Worm (Caenorhabditis elegans): ENCODE results near the gene F41H10.2.

Gene F41H10.2

DNA sequence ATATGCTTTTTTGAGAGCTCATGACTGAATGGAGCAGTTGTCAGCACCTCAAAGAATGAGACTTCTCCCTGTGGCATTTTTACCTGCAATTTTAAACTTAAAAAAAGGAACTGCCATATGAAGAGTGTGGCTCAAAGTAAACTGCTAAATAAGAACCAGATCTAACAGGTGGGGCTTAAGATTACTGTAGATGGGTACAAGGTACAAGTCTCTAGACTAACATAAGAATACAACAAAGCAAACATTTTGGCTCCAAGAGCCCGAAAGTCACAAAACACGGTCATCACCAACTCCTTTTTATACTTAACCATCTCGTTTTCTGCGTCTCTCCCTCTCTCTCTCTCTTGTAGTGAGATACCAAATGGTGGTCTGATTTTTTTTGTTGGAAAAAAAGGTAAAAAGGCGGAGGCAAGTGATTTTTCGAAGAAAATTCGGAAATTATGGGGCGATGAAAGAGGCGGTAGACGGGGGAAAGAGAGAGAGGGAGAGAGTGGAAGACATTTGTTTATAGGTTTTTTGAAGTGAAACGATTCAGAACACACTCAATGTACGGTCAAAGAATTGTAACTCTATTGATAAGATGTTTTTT is 7.1 kb downstream of the F41H10.2 start, which contains the start of gene elo-6:
elo-6 (minus strand) TSS at position 83 of the 589 bp plus-strand sequence.
- no peak for TF ChIP-seq ama-1 (optimal IDR thresholded peaks at IDR 0.05)
- TF ChIP-seq B0310.2 (tag; optimal IDR thresholded peaks at IDR 0.05), result no peak
- TF ChIP-seq F13C5.2 (tag; optimal IDR thresholded peaks at IDR 0.05), result no peak
- TF ChIP-seq scrt-1 (GFP tag; IDR thresholded peaks at IDR 0.05), result no peak
- no peak for TF ChIP-seq sea-1 (GFP tag; conservative IDR thresholded peaks at IDR 0.05)
- TF ChIP-seq aly-1 (tag; optimal IDR thresholded peaks at IDR 0.05), result no peak
- TF ChIP-seq flt-1 (GFP tag; IDR thresholded peaks at IDR 0.05), result no peak
- no peak for TF ChIP-seq hmbx-1 (tag; optimal IDR thresholded peaks at IDR 0.05)
- TF ChIP-seq tbx-37 (GFP tag; conservative IDR thresholded peaks at IDR 0.05), result no peak
- TF ChIP-seq tra-4 (tag; optimal IDR thresholded peaks at IDR 0.05), result no peak
- no peak for TF ChIP-seq ceh-13 (GFP tag; optimal IDR thresholded peaks at IDR 0.05)
- no peak for TF ChIP-seq hmg-4 (GFP tag; optimal IDR thresholded peaks at IDR 0.05)
- no peak for TF ChIP-seq tbx-11 (GFP tag; IDR thresholded peaks at IDR 0.05)
- no peak for TF ChIP-seq pes-1 (GFP tag; IDR thresholded peaks at IDR 0.05)
- no peak for TF ChIP-seq ets-7 (tag; optimal IDR thresholded peaks at IDR 0.05)
- no peak for TF ChIP-seq hnd-1 (tag; optimal IDR thresholded peaks at IDR 0.05)
- TF ChIP-seq ceh-36 (tag; optimal IDR thresholded peaks at IDR 0.05), result no peak

DNA sequence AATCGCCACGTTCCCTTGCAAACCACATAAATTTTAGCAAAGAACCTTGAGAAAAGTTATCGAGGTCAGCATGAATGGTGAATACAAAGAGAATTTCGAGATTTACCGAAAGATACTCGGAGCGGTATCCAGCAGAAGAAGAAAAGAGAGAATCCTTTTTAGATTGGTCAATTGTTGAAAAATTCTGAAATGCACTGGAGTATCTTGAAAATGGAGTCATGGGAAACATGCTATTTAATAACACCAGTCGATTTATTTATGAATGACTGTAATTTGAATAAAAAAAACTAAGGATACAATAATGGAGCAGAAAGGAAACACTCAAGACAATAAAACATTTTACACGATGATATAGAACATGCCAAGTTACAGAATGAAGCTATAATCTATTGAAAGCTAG is 8.5 kb downstream of the F41H10.2 start:
- no peak for TF ChIP-seq tbx-37 (GFP tag; conservative IDR thresholded peaks at IDR 0.05)
- TF ChIP-seq pes-1 (GFP tag; IDR thresholded peaks at IDR 0.05), result no peak
- TF ChIP-seq tbx-11 (GFP tag; IDR thresholded peaks at IDR 0.05), result no peak
- TF ChIP-seq flt-1 (GFP tag; IDR thresholded peaks at IDR 0.05), result no peak
- TF ChIP-seq scrt-1 (GFP tag; IDR thresholded peaks at IDR 0.05), result no peak
- no peak for TF ChIP-seq sea-1 (GFP tag; conservative IDR thresholded peaks at IDR 0.05)
- TF ChIP-seq ceh-36 (tag; optimal IDR thresholded peaks at IDR 0.05), result no peak
- TF ChIP-seq F13C5.2 (tag; optimal IDR thresholded peaks at IDR 0.05), result no peak
- TF ChIP-seq B0310.2 (tag; optimal IDR thresholded peaks at IDR 0.05), result no peak
- no peak for TF ChIP-seq aly-1 (tag; optimal IDR thresholded peaks at IDR 0.05)
- no peak for TF ChIP-seq hmbx-1 (tag; optimal IDR thresholded peaks at IDR 0.05)
- TF ChIP-seq hnd-1 (tag; optimal IDR thresholded peaks at IDR 0.05), result no peak
- no peak for TF ChIP-seq tra-4 (tag; optimal IDR thresholded peaks at IDR 0.05)
- no peak for TF ChIP-seq ama-1 (optimal IDR thresholded peaks at IDR 0.05)
- TF ChIP-seq ceh-13 (GFP tag; optimal IDR thresholded peaks at IDR 0.05), result no peak
- TF ChIP-seq hmg-4 (GFP tag; optimal IDR thresholded peaks at IDR 0.05), result no peak
- TF ChIP-seq ets-7 (tag; optimal IDR thresholded peaks at IDR 0.05), result no peak

DNA sequence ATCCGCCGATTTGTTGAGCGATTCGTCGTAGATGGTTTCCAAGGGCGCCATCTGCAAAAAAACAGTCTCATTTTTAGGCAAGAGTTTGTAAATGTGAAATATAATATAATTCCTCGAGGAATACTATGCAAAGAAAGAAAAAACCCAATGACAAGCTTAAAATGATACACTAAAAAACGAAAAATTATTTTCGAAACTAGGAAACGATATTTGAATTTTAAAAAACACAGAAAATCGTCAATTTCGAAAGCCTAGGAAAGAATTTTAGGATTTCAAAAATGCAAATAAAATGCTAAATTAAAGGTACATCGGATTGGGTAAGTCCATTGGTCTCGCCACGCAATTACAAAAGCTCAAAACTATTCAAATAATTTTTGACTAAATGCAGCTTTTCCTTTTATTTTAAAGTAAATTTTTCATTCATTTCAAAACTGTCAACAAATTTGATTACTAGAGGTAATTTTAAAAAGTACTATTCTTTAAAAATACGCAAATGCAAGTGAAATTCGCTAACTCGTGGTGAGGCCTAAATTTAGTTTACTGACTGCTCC is 10.1 kb downstream of the F41H10.2 start, which contains the start of the genes htp-1 and ZK616.5:
htp-1 (minus strand) TSS at position 51 of the 551 bp plus-strand sequence.
ZK616.5 (plus strand) TSS at position 423 of the 551 bp plus-strand sequence.
- TF ChIP-seq tbx-37 (GFP tag; conservative IDR thresholded peaks at IDR 0.05) (no peak), ets-7 (tag; optimal IDR thresholded peaks at IDR 0.05) (no peak), sea-1 (GFP tag; conservative IDR thresholded peaks at IDR 0.05) (no peak), ceh-36 (tag; optimal IDR thresholded peaks at IDR 0.05) (no peak), hmbx-1 (tag; optimal IDR thresholded peaks at IDR 0.05) (no peak), B0310.2 (tag; optimal IDR thresholded peaks at IDR 0.05) (no peak), tbx-11 (GFP tag; IDR thresholded peaks at IDR 0.05) (no peak), aly-1 (tag; optimal IDR thresholded peaks at IDR 0.05) (no peak), hmg-4 (GFP tag; optimal IDR thresholded peaks at IDR 0.05) (no peak), flt-1 (GFP tag; IDR thresholded peaks at IDR 0.05) (no peak), pes-1 (GFP tag; IDR thresholded peaks at IDR 0.05) (no peak)

- TF ChIP-seq flt-1 (GFP tag; IDR thresholded peaks at IDR 0.05) (no peak), sea-1 (GFP tag; conservative IDR thresholded peaks at IDR 0.05) (no peak), ets-7 (tag; optimal IDR thresholded peaks at IDR 0.05) (no peak), hnd-1 (tag; optimal IDR thresholded peaks at IDR 0.05) (no peak), ceh-36 (tag; optimal IDR thresholded peaks at IDR 0.05) (no peak), pes-1 (GFP tag; IDR thresholded peaks at IDR 0.05) (no peak), aly-1 (tag; optimal IDR thresholded peaks at IDR 0.05) (no peak), hmbx-1 (tag; optimal IDR thresholded peaks at IDR 0.05) (no peak), tbx-11 (GFP tag; IDR thresholded peaks at IDR 0.05) (no peak), F13C5.2 (tag; optimal IDR thresholded peaks at IDR 0.05) (no peak), tbx-37 (GFP tag; conservative IDR thresholded peaks at IDR 0.05) (no peak), ama-1 (optimal IDR thresholded peaks at IDR 0.05) (no peak), ceh-13 (GFP tag; optimal IDR thresholded peaks at IDR 0.05) (no peak), hmg-4 (GFP tag; optimal IDR thresholded peaks at IDR 0.05) (no peak), B0310.2 (tag; optimal IDR thresholded peaks at IDR 0.05) (no peak)
Measured at ce11 chrIV:5393566-5393965, 12.1 kb downstream of the F41H10.2 start.

DNA sequence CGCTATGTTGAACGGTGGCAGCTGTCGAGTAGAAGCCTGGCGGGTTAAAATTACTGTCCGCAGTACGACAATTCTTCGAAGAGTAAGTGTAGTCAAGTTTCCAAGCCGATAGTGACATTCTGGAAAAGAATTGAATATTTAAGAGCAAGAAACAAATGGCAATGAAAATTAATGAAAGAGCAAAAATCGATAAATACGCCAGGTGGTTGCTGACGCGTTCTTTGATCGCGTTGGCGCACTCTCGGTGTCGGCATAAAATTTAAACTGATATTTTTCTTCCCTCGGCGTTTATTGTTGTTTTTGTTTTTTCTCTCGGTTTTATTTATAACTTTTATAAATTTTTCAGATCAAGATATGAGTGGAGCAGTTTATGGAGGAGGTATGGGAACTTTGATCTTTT is 13.3 kb downstream of the F41H10.2 start, which contains the start of the genes perm-3 and swsn-6:
perm-3 (minus strand) TSS at position 118 of the 400 bp plus-strand sequence.
swsn-6 (plus strand) TSS at position 347 of the 400 bp plus-strand sequence.
- TF ChIP-seq F13C5.2 (tag; optimal IDR thresholded peaks at IDR 0.05) (peak; percentile 20), B0310.2 (tag; optimal IDR thresholded peaks at IDR 0.05) (no peak), tbx-11 (GFP tag; IDR thresholded peaks at IDR 0.05) (no peak), hmg-4 (GFP tag; optimal IDR thresholded peaks at IDR 0.05) (no peak), ceh-13 (GFP tag; optimal IDR thresholded peaks at IDR 0.05) (no peak)

ce11 chrIV:5396769-5397168 is 15.3 kb downstream of the F41H10.2 start, which contains the start of gene ZK616.3:
ZK616.3 (plus strand) TSS chrIV:5397069.
- TF ChIP-seq B0310.2 (tag; optimal IDR thresholded peaks at IDR 0.05) (no peak), pes-1 (GFP tag; IDR thresholded peaks at IDR 0.05) (no peak), tra-4 (tag; optimal IDR thresholded peaks at IDR 0.05) (no peak), F13C5.2 (tag; optimal IDR thresholded peaks at IDR 0.05) (no peak), sea-1 (GFP tag; conservative IDR thresholded peaks at IDR 0.05) (no peak)

ce11 chrIV:5397539-5397938 is 16.1 kb downstream of the F41H10.2 start, which contains the start of gene ZK616.2:
ZK616.2 (plus strand) TSS chrIV:5397839.
- TF ChIP-seq hmbx-1 (tag; optimal IDR thresholded peaks at IDR 0.05) (no peak), aly-1 (tag; optimal IDR thresholded peaks at IDR 0.05) (no peak), pes-1 (GFP tag; IDR thresholded peaks at IDR 0.05) (no peak), hmg-4 (GFP tag; optimal IDR thresholded peaks at IDR 0.05) (no peak)
